Fruit fly (Drosophila melanogaster): ENCODE measurements around the gene snsl.
A peak's percentile ranks its signal among the peaks of the same experiment; 100 is the strongest.

DNA sequence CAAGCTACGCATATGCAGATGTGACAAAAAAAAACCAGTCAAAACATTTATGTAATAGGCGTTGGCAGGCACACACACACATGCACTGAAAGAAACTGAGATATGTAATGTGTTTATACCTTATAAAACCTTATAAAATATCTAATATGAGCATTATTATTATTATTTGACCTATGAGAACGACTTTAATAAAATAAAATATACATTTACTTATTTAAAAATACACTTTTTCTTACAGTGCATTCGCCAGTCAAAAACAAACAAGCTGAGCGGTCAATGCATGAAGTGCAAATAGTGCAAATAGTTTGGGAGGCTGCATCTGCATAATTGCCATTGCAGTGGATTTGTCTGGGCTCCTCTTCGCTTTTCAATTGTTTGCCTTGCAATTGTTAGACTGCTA lies 1.4 kb upstream of the snsl start:
- TF ChIP-seq CG11695 (GFP tag; IDR thresholded peaks at IDR 0.05) (peak; percentile 74; the same call in 1 of the 3 replicates), toy (GFP tag; IDR thresholded peaks at IDR 0.05) (no peak), az2 (GFP tag; optimal IDR thresholded peaks at IDR 0.05) (peak; percentile 74), pb (GFP tag; optimal IDR thresholded peaks at IDR 0.05) (no peak), al (GFP tag; IDR thresholded peaks at IDR 0.05) (no peak), ara (GFP tag; IDR thresholded peaks at IDR 0.05) (no peak; the same call in 1 of the 2 replicates), amos (GFP tag; IDR thresholded peaks at IDR 0.05; ENCODE audit: partially characterized antibody) (no peak)

Measured in whole organism, embryonic.